Fruit fly (Drosophila melanogaster): ENCODE data around the gene CG12689.

CG12689 gene

DNA sequence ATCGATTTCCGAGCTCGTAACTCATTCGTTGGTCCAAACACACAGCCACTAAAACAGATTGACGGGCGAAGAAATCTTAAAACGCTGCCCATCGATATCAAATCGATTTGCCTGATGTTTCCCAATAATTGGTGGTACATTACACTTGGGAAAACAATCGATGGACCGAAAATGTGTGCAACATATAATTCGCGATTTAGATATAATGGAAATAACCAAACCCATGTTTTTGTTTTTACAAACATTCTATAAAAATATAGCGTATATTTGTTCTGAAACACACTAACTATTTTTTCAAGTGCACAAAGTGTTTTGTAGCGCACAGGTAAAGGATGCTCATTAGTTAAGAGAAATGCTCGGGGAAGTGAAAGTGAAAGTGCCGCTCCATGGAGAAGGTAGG lies 33.8 kb downstream of the CG12689 start (continued):
- TF ChIP-seq prd (optimal IDR thresholded peaks at IDR 0.05) (no peak), prd (GFP tag; IDR thresholded peaks at IDR 0.05) (peak; percentile 75), bab2 (GFP tag; optimal IDR thresholded peaks at IDR 0.05) (no peak), Ravus (GFP tag; IDR thresholded peaks at IDR 0.05) (no peak), CG7372 (GFP tag; IDR thresholded peaks at IDR 0.05) (no peak), Rx (GFP tag; IDR thresholded peaks at IDR 0.05) (no peak), chn (GFP tag; optimal IDR thresholded peaks at IDR 0.05) (peak; percentile 29), CG13894 (tag; optimal IDR thresholded peaks at IDR 0.05) (no peak), dan (GFP tag; IDR thresholded peaks at IDR 0.05) (no peak), Chrac-16 (GFP tag; optimal IDR thresholded peaks at IDR 0.05) (peak; percentile 21), CG13775 (GFP tag; optimal IDR thresholded peaks at IDR 0.05) (peak; percentile 20), CG8089 (GFP tag; optimal IDR thresholded peaks at IDR 0.05) (peak; percentile 7), z (GFP tag; IDR thresholded peaks at IDR 0.05) (no peak), Adf1 (GFP tag; IDR thresholded peaks at IDR 0.05) (no peak), emc (GFP tag; optimal IDR thresholded peaks at IDR 0.05) (no peak), ro (GFP tag; IDR thresholded peaks at IDR 0.05) (peak; percentile 28; the same call in 1 of the 2 replicates), CG8765 (GFP tag; IDR thresholded peaks at IDR 0.05) (peak; percentile 57; the same call in 1 of the 2 replicates)

DNA sequence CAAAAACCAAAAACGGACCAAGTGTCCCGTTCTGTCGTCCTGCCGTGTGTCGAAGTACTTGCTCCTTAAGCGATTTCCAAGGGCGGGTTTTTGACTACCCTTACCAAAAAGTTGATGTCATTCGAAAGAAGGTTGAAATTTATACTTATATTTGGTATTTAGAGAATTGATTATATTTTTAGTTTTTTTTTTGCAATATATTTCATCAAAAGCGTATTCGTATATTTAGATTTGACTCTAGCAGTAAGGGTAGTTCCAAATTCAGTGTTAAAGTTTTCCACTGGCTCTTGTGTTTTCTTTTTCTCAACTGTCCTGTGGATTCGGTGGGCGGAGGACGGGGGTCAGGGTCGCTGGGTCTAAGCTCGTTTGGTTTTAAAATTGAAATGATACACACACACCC lies 35.2 kb downstream of the CG12689 start:
- TF ChIP-seq Rfx (GFP tag; IDR thresholded peaks at IDR 0.05) (0 out of 2 replicates have a peak, but pooled peaks have one; percentile 7), Fer3 (tag; optimal IDR thresholded peaks at IDR 0.05) (peak; percentile 26), Trl (optimal IDR thresholded peaks at IDR 0.05) (no peak), Trl (GFP tag; optimal IDR thresholded peaks at IDR 0.05) (no peak), CG13296 (GFP tag; optimal IDR thresholded peaks at IDR 0.05) (no peak), ttk (GFP tag; IDR thresholded peaks at IDR 0.05) (0 out of 2 replicates have a peak, but pooled peaks have one; percentile 14), CG34224 (GFP tag; IDR thresholded peaks at IDR 0.05; ENCODE audit: partially characterized antibody) (no peak), CG10267 (tag; optimal IDR thresholded peaks at IDR 0.05) (peak; percentile 34), Oli (tag; optimal IDR thresholded peaks at IDR 0.05) (peak; percentile 19), CG17829 (tag; optimal IDR thresholded peaks at IDR 0.05) (no peak), Xrp1 (GFP tag; IDR thresholded peaks at IDR 0.05) (peak; percentile 61), cwo (GFP tag; optimal IDR thresholded peaks at IDR 0.05) (peak; percentile 23), Six4 (GFP tag; optimal IDR thresholded peaks at IDR 0.05) (no peak), CG12391 (tag; optimal IDR thresholded peaks at IDR 0.05) (peak; percentile 52), Tbp (GFP tag; optimal IDR thresholded peaks at IDR 0.05) (no peak), nmo (GFP tag; optimal IDR thresholded peaks at IDR 0.05) (peak; percentile 35), CG34422 (GFP tag; IDR thresholded peaks at IDR 0.05) (0 out of 3 replicates have a peak, but pooled peaks have one; percentile 32), CG6813 (GFP tag; optimal IDR thresholded peaks at IDR 0.05) (peak; percentile 12), CkIIα-i1 (GFP tag; IDR thresholded peaks at IDR 0.05) (no peak), CG33557 (GFP tag; optimal IDR thresholded peaks at IDR 0.05) (no peak), Dek (tag; optimal IDR thresholded peaks at IDR 0.05) (no peak), CG17361 (GFP tag; IDR thresholded peaks at IDR 0.05) (0 out of 3 replicates have a peak, but pooled peaks have one; percentile 21), Hr78 (GFP tag; optimal IDR thresholded peaks at IDR 0.05) (no peak), CG2712 (tag; optimal IDR thresholded peaks at IDR 0.05) (peak; percentile 51), CG18262 (tag; optimal IDR thresholded peaks at IDR 0.05) (peak; percentile 35), ken (GFP tag; IDR thresholded peaks at IDR 0.05) (peak; percentile 15; the same call in 1 of the 3 replicates), CG1024 (GFP tag; IDR thresholded peaks at IDR 0.05) (peak; percentile 23; the same call in 1 of the 2 replicates), sob (GFP tag; IDR thresholded peaks at IDR 0.05) (0 out of 2 replicates have a peak, but pooled peaks have one; percentile 23), gem (tag; optimal IDR thresholded peaks at IDR 0.05) (peak; percentile 60), prd (optimal IDR thresholded peaks at IDR 0.05) (no peak), prd (GFP tag; IDR thresholded peaks at IDR 0.05) (peak; percentile 58; the same call in 1 of the 3 replicates), lmd (GFP tag; IDR thresholded peaks at IDR 0.05) (peak; percentile 42; the same call in 1 of the 2 replicates), lola (GFP tag; optimal IDR thresholded peaks at IDR 0.05) (peak in 1 of 3 experiments; percentile 26), dysf (GFP tag; IDR thresholded peaks at IDR 0.05) (peak; percentile 48; the same call in 2 of the 3 replicates), sens (GFP tag) (peak; percentile 43), CG7556 (GFP tag; optimal IDR thresholded peaks at IDR 0.05) (peak; percentile 39)
